Fruit fly (Drosophila melanogaster): Measurements from ENCODE around the gene CG15043.

CG15043 gene

dm6 chrX:18541915-18542314 is 47.9 kb upstream of the CG15043 start (continued):
- TF ChIP-seq Smox (GFP tag; optimal IDR thresholded peaks at IDR 0.05) (peak; percentile 20), CG15336 (GFP tag; IDR thresholded peaks at IDR 0.05) (peak; percentile 69), CG31627 (GFP tag; optimal IDR thresholded peaks at IDR 0.05) (peak; percentile 23), OdsH (GFP tag; optimal IDR thresholded peaks at IDR 0.05) (peak; percentile 49), Ets21C (GFP tag; optimal IDR thresholded peaks at IDR 0.05) (peak; percentile 3), CG9139 (GFP tag; optimal IDR thresholded peaks at IDR 0.05) (no peak), CG6808 (GFP tag; optimal IDR thresholded peaks at IDR 0.05) (no peak), ss (GFP tag; optimal IDR thresholded peaks at IDR 0.05) (no peak), topi (GFP tag; optimal IDR thresholded peaks at IDR 0.05) (peak; percentile 38), achi (GFP tag; optimal IDR thresholded peaks at IDR 0.05) (peak; percentile 50), net (GFP tag; optimal IDR thresholded peaks at IDR 0.05) (peak; percentile 43), Met (GFP tag; optimal IDR thresholded peaks at IDR 0.05) (peak; percentile 33), CG16779 (tag; optimal IDR thresholded peaks at IDR 0.05) (no peak), Eip93F (GFP tag; optimal IDR thresholded peaks at IDR 0.05) (no peak)

dm6 chrX:18540268-18540667 is 46.3 kb upstream of the CG15043 start:
- peak; percentile 9 for TF ChIP-seq Hr39 (GFP tag; optimal IDR thresholded peaks at IDR 0.05)
- TF ChIP-seq Lpt (GFP tag; optimal IDR thresholded peaks at IDR 0.05) = no peak
- peak; percentile 54 for TF ChIP-seq OdsH (GFP tag; optimal IDR thresholded peaks at IDR 0.05)
- TF ChIP-seq svp (GFP tag) = peak; percentile 75
- TF ChIP-seq acj6 (GFP tag; optimal IDR thresholded peaks at IDR 0.05) = peak; percentile 63
- TF ChIP-seq dsx (GFP tag; optimal IDR thresholded peaks at IDR 0.05; ENCODE audit: poor library complexity, severe bottlenecking) = no peak
- peak; percentile 62 for TF ChIP-seq CG8119 (GFP tag; IDR thresholded peaks at IDR 0.05)
- peak; percentile 51 for TF ChIP-seq fd59A (GFP tag; optimal IDR thresholded peaks at IDR 0.05)
- peak; percentile 18 for TF ChIP-seq CG9139 (GFP tag; optimal IDR thresholded peaks at IDR 0.05)
- TF ChIP-seq cyc (GFP tag; optimal IDR thresholded peaks at IDR 0.05) = peak; percentile 4
- no peak for TF ChIP-seq Gug (GFP tag; IDR thresholded peaks at IDR 0.05)
- peak; percentile 19 for TF ChIP-seq CG31627 (GFP tag; optimal IDR thresholded peaks at IDR 0.05)
- peak; percentile 62 for TF ChIP-seq CG6808 (GFP tag; optimal IDR thresholded peaks at IDR 0.05)
- TF ChIP-seq achi (GFP tag; optimal IDR thresholded peaks at IDR 0.05) = peak; percentile 65
- no peak for TF ChIP-seq Eip93F (GFP tag; optimal IDR thresholded peaks at IDR 0.05)
- TF ChIP-seq Blimp-1 (GFP tag; optimal IDR thresholded peaks at IDR 0.05) = peak; percentile 47
- TF ChIP-seq CG7368 (GFP tag; optimal IDR thresholded peaks at IDR 0.05) = peak; percentile 27
- no peak for TF ChIP-seq vri (GFP tag; optimal IDR thresholded peaks at IDR 0.05)
- TF ChIP-seq CG6163 (GFP tag; IDR thresholded peaks at IDR 0.05) = peak; percentile 33; the same call in 1 of the 3 replicates
- TF ChIP-seq Eip78C (GFP tag) = peak; percentile 90
- peak; percentile 62 for TF ChIP-seq topi (GFP tag; optimal IDR thresholded peaks at IDR 0.05)
- TF ChIP-seq CG8319 (GFP tag; optimal IDR thresholded peaks at IDR 0.05) = peak; percentile 26
- TF ChIP-seq CG11294 (GFP tag; IDR thresholded peaks at IDR 0.05) = no peak
- TF ChIP-seq Hr38 (GFP tag; optimal IDR thresholded peaks at IDR 0.05) = no peak
- peak; percentile 27 for TF ChIP-seq lz (GFP tag; optimal IDR thresholded peaks at IDR 0.05)
- TF ChIP-seq fkh (GFP tag; optimal IDR thresholded peaks at IDR 0.05) = no peak
- TF ChIP-seq CG1621 (tag; optimal IDR thresholded peaks at IDR 0.05) = no peak
- TF ChIP-seq CG10631 (GFP tag; optimal IDR thresholded peaks at IDR 0.05) = peak; percentile 65
- TF ChIP-seq CG10669 (GFP tag; optimal IDR thresholded peaks at IDR 0.05) = peak; percentile 51
- TF ChIP-seq pdm3 (GFP tag; optimal IDR thresholded peaks at IDR 0.05) = peak; percentile 47
- peak; percentile 9 for TF ChIP-seq Sox14 (GFP tag; optimal IDR thresholded peaks at IDR 0.05)
- peak; percentile 17 for TF ChIP-seq CG6276 (GFP tag; optimal IDR thresholded peaks at IDR 0.05)
- TF ChIP-seq Met (GFP tag; optimal IDR thresholded peaks at IDR 0.05) = peak; percentile 51
- TF ChIP-seq dac (GFP tag; optimal IDR thresholded peaks at IDR 0.05) = no peak
- TF ChIP-seq CG11902 (GFP tag; optimal IDR thresholded peaks at IDR 0.05) = peak; percentile 29
- TF ChIP-seq Smox (GFP tag; optimal IDR thresholded peaks at IDR 0.05) = peak; percentile 40
- TF ChIP-seq CG15336 (GFP tag; IDR thresholded peaks at IDR 0.05) = peak; percentile 45; the same call in 1 of the 2 replicates
- TF ChIP-seq Sox15 (GFP tag; optimal IDR thresholded peaks at IDR 0.05) = peak; percentile 44
- peak; percentile 2 for TF ChIP-seq CG4318 (GFP tag; optimal IDR thresholded peaks at IDR 0.05)
- peak; percentile 4 for TF ChIP-seq Ets96B (tag; optimal IDR thresholded peaks at IDR 0.05)
- peak; percentile 66 for TF ChIP-seq CG34406 (GFP tag; optimal IDR thresholded peaks at IDR 0.05)
- peak; percentile 64 for TF ChIP-seq CG32006 (GFP tag; optimal IDR thresholded peaks at IDR 0.05)
- TF ChIP-seq spab (GFP tag; optimal IDR thresholded peaks at IDR 0.05) = peak; percentile 57
- peak; percentile 17 for TF ChIP-seq CG3032 (tag; optimal IDR thresholded peaks at IDR 0.05)
- no peak for TF ChIP-seq eg (GFP tag; IDR thresholded peaks at IDR 0.05)
